Worm (Caenorhabditis elegans): ENCODE data around the gene mff-1.

Gene mff-1

DNA sequence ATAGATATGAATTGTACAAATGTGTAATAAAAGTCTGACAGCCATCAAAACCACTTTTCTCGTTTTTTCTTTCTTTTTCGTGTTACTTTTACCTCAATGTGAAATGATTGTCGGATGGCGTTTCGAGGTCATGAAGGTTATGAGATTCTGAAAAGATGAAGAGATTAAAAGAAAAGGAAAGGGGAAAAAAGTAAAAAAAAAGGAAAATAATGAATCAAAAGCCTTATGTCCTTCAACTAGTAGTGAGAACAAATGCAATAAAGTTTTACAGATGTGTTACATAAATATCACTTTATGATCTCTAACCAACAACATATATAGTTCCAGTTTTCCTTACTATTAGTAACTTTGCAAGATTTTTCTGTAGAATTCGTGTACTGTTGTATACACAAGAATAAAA is 46.2 kb downstream of the mff-1 start, which contains the start of gene gmap-3:
gmap-3 (minus strand) TSS at position 148 of the 400 bp plus-strand sequence.
- TF ChIP-seq pax-1 (tag; optimal IDR thresholded peaks at IDR 0.05) (no peak), K02D7.2 (tag; optimal IDR thresholded peaks at IDR 0.05) (no peak), sdc-2 (tag; optimal IDR thresholded peaks at IDR 0.05) (no peak), ceh-45 (GFP tag; IDR thresholded peaks at IDR 0.05) (no peak), ceh-9 (tag; optimal IDR thresholded peaks at IDR 0.05) (no peak), sox-4 (tag; optimal IDR thresholded peaks at IDR 0.05) (no peak), ceh-18 (tag; optimal IDR thresholded peaks at IDR 0.05) (no peak), ceh-14 (tag; optimal IDR thresholded peaks at IDR 0.05) (no peak), C38D4.7 (GFP tag; optimal IDR thresholded peaks at IDR 0.05) (no peak), pros-1 (tag; optimal IDR thresholded peaks at IDR 0.05) (no peak), unc-86 (tag; optimal IDR thresholded peaks at IDR 0.05) (no peak), dve-1 (tag; optimal IDR thresholded peaks at IDR 0.05) (no peak), hlh-8 (tag; optimal IDR thresholded peaks at IDR 0.05) (no peak)

DNA sequence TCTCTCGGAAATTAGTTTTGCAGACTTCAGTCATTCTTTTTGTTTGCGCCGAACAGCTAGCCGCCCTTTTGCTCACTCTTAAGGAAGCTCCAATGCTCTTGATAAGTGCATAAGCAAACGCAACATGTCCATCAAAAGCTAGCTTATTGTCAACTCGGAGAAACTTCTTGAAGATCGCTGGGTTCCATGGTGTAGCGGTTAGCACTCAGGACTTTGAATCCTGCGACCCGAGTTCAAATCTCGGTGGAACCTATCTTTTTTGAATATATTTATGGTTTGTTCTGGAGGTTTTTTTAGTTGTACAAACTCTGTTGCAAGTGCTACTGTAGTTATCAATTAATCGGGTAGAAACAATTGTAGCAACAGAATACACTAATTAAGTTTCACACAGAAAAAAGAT is 49.5 kb downstream of the mff-1 start:
- TF ChIP-seq fkh-10 (GFP tag; optimal IDR thresholded peaks at IDR 0.05) (no peak), rnt-1 (tag; optimal IDR thresholded peaks at IDR 0.05) (no peak), K02D7.2 (tag; optimal IDR thresholded peaks at IDR 0.05) (no peak), ets-4 (tag; optimal IDR thresholded peaks at IDR 0.05) (no peak), ceh-14 (tag; optimal IDR thresholded peaks at IDR 0.05) (no peak), unc-55 (GFP tag; optimal IDR thresholded peaks at IDR 0.05) (no peak), madf-2 (tag; optimal IDR thresholded peaks at IDR 0.05) (no peak), ceh-2 (tag; optimal IDR thresholded peaks at IDR 0.05) (no peak), ceh-30 (tag; optimal IDR thresholded peaks at IDR 0.05) (no peak), mec-3 (tag; optimal IDR thresholded peaks at IDR 0.05; ENCODE audit: borderline replicate concordance) (no peak), ceh-31 (tag; optimal IDR thresholded peaks at IDR 0.05) (no peak), nhr-232 (tag; optimal IDR thresholded peaks at IDR 0.05) (no peak), elt-2 (tag; optimal IDR thresholded peaks at IDR 0.05) (no peak), tbx-2 (tag; optimal IDR thresholded peaks at IDR 0.05) (no peak), K09A11.1 (tag; optimal IDR thresholded peaks at IDR 0.05; ENCODE audit: insufficient read depth) (no peak)

Measured in whole organism, late embryonic.